Fruit fly (Drosophila melanogaster): Measurements from ENCODE around the gene CG9777.

DNA sequence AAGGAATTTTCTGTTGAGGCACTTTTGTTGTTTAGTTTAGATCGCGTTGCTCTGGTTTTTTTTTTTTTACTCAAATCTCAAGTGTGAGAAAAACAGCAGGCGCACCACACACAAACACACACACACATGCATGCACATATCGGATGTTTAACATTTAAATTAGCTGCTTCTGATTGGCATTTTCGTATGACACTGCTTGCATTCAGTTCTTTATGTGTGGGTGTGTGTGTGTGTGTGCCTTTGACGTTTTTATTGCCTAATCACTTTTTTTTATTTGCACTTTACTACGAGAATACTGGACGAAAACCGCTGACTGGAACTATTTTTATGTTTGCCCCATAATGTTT, 16.4 kb upstream of the CG9777 start:
- TF ChIP-seq Pif1B (GFP tag; optimal IDR thresholded peaks at IDR 0.05) (no peak), Ets98B (GFP tag; IDR thresholded peaks at IDR 0.05) (no peak), CG15710 (tag; optimal IDR thresholded peaks at IDR 0.05) (no peak), Snoo (tag; optimal IDR thresholded peaks at IDR 0.05) (no peak)

Data from whole organism, pupa.